Fruit fly (Drosophila melanogaster) whole organism: Measurements from ENCODE around the gene CG34007.
A peak's percentile ranks its signal among the peaks of the same experiment; 100 is the strongest.
"Not testable (repeated sequence)": the region's sequence is repeated elsewhere in the genome, so short reads cannot be mapped to it uniquely, and the experiment has no call there.

Experiments used
- CG8478 ChIP-seq: fragments of >200 bp; optimal IDR thresholded peaks from 2 replicates; lab custom pipeline; 2018; ENCODE audit warnings: inconsistent platforms
- Dll ChIP-seq: fragments of >200 bp; optimal IDR thresholded peaks from 2 replicates; lab custom pipeline; 2017
- EcR ChIP-seq, 2 experiments: fragments of >200 bp; optimal IDR thresholded peaks; 2 replicates each; lab custom pipeline; 2017; ENCODE audit warnings: missing biosample characterization in 2 of 2, missing genetic modification characterization in 2 of 2, missing genetic modification reagents in 2 of 2
- pan ChIP-seq: fragments of >200 bp; optimal IDR thresholded peaks from 2 replicates; lab custom pipeline; 2017
- psq ChIP-seq: fragments of >200 bp; optimal IDR thresholded peaks from 2 replicates; lab custom pipeline; 2017
- usp ChIP-seq: fragments of >200 bp; optimal IDR thresholded peaks from 2 replicates; lab custom pipeline; 2017; ENCODE audit warnings: missing biosample characterization, missing genetic modification characterization, mixed read lengths

Gene CG34007

dm6 chr2L:20494423-20495052 lies at the start of gene CG34007:
CG34007 (plus strand) TSS chr2L:20495030.
- TF ChIP-seq Dll (no peak), pan (lab: Kevin White, UChicago) (no peak), CG8478 (lab: Kevin White, UChicago) (no peak)

DNA sequence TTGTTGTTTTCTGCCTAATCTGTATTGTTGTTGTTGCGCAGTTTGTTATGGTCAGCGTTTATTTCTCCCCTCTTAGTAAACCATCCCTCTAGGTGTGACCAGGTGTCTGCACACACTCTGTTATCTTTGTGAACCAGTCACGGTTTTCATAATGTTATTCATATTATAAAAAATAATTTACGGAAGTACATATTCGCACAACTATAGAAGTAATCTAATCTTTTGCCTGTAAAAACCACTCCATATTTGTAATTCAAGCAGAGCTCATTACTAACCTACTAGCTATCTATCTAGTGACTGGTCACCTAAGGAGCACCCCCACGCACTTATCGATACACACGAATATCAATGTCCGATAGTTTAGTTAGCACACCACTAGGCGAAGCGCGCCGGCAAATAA lies 45.0 kb upstream of the CG34007 start, which contains the start of the genes CG31683 and CG31687:
Gene CG31683, minus strand, starts transcription at position 101 of the 400 bp plus-strand sequence.
Gene CG31687, plus strand, starts transcription at position 362 of the 400 bp plus-strand sequence.
- TF ChIP-seq pan (lab: Kevin White, UChicago); EcR (GFP tag; optimal IDR thresholded peaks at IDR 0.05; lab: Kevin White, UChicago); psq (lab: Kevin White, UChicago): not testable (repeated sequence)

DNA sequence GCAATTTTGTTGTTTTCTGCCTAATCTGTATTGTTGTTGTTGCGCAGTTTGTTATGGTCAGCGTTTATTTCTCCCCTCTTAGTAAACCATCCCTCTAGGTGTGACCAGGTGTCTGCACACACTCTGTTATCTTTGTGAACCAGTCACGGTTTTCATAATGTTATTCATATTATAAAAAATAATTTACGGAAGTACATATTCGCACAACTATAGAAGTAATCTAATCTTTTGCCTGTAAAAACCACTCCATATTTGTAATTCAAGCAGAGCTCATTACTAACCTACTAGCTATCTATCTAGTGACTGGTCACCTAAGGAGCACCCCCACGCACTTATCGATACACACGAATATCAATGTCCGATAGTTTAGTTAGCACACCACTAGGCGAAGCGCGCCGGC lies 35.9 kb upstream of the CG34007 start, which contains the start of the genes CG18858 and Cdc23:
Gene CG18858, minus strand, starts transcription at position 101 of the 400 bp plus-strand sequence.
Gene Cdc23, plus strand, starts transcription at position 368 of the 400 bp plus-strand sequence.
- TF ChIP-seq pan (lab: Kevin White, UChicago); CG8478 (lab: Kevin White, UChicago); Dll: not testable (repeated sequence)

- TF ChIP-seq Dll = no peak
Measured at dm6 chr2L:20463316-20463856, 31.4 kb upstream of the CG34007 start, which contains the start of gene CG2493. CG2493 (minus strand) TSS chr2L:20463444.

DNA sequence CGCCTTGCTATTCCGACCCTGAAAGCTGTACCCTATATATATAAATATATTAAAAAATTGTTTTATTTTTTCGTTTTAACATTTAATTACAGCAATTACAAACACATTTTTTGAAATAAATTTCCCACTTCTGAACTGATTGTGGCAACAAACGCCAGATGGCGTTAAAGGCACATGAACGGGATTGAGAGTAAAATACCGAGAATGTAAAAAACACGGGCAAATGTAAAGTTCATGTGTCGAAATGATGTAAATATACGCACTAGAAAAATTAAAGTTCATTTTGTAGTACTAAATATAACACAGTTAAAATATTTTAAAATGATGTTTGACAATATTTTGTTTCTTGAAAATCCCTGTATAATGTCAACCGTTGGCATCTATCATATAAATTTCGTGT lies 30.4 kb upstream of the CG34007 start:
- TF ChIP-seq CG8478 (lab: Kevin White, UChicago) (no peak), psq (lab: Kevin White, UChicago) (no peak), pan (lab: Kevin White, UChicago) (no peak), usp (GFP tag; lab: Kevin White, UChicago) (no peak), Dll (no peak), EcR (GFP tag; optimal IDR thresholded peaks at IDR 0.05; lab: Kevin White, UChicago) (no peak)

- TF ChIP-seq usp (GFP tag; lab: Kevin White, UChicago) = no peak
- TF ChIP-seq pan (lab: Kevin White, UChicago) = no peak
- no peak for TF ChIP-seq EcR (GFP tag; optimal IDR thresholded peaks at IDR 0.05; lab: Kevin White, UChicago)
- TF ChIP-seq CG8478 (lab: Kevin White, UChicago) = no peak
- no peak for TF ChIP-seq psq (lab: Kevin White, UChicago)
- no peak for TF ChIP-seq Dll
Measured at dm6 chr2L:20473285-20473684, 21.5 kb upstream of the CG34007 start, which contains the start of gene CG43233. CG43233 (minus strand) TSS chr2L:20473385.

- peak in 1 of 2 experiments; percentile 79 for TF ChIP-seq EcR (GFP tag; optimal IDR thresholded peaks at IDR 0.05; lab: Kevin White, UChicago)
- no peak for TF ChIP-seq pan (lab: Kevin White, UChicago)
Measured at dm6 chr2L:20476718-20477277, 18.0 kb upstream of the CG34007 start.

- TF ChIP-seq pan (lab: Kevin White, UChicago) (no peak), CG8478 (lab: Kevin White, UChicago) (no peak), EcR (GFP tag; optimal IDR thresholded peaks at IDR 0.05; lab: Kevin White, UChicago) (no peak), usp (GFP tag; lab: Kevin White, UChicago) (no peak), psq (lab: Kevin White, UChicago) (no peak), Dll (no peak)
Measured at dm6 chr2L:20478549-20479238, 16.1 kb upstream of the CG34007 start.

- TF ChIP-seq pan (lab: Kevin White, UChicago) = no peak
- no peak for TF ChIP-seq usp (GFP tag; lab: Kevin White, UChicago)
- TF ChIP-seq EcR (GFP tag; optimal IDR thresholded peaks at IDR 0.05; lab: Kevin White, UChicago) = no peak
- TF ChIP-seq psq (lab: Kevin White, UChicago) = no peak
- no peak for TF ChIP-seq CG8478 (lab: Kevin White, UChicago)
- TF ChIP-seq Dll = no peak
Measured at dm6 chr2L:20479694-20480093, 15.1 kb upstream of the CG34007 start.

- TF ChIP-seq CG8478 (lab: Kevin White, UChicago) = no peak
- no peak for TF ChIP-seq usp (GFP tag; lab: Kevin White, UChicago)
- no peak for TF ChIP-seq EcR (GFP tag; optimal IDR thresholded peaks at IDR 0.05; lab: Kevin White, UChicago)
Measured at dm6 chr2L:20481139-20481858, 13.5 kb upstream of the CG34007 start.

DNA sequence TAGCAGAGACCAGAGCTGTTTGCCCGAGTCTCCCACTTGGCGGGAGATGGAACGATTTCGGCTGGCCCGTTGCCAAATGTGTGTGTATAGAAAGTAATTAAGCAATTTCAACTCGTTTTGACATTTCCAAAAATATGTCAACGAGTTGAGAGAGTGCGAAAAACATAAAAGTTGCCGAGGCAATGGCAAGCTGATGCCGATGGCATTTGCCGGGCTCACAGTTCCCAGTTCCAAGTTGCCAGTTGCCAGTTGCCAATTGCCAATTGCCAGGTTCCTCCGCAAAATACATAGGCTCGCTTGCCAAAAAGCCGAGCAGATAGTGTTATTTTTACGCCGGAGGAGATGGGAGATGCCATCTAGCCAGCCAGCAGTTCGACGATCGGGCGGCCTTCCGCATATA lies 11.2 kb upstream of the CG34007 start:
- TF ChIP-seq EcR (GFP tag; optimal IDR thresholded peaks at IDR 0.05; lab: Kevin White, UChicago) (no peak), pan (lab: Kevin White, UChicago) (no peak), Dll (no peak), psq (lab: Kevin White, UChicago) (no peak), CG8478 (lab: Kevin White, UChicago) (no peak), usp (GFP tag; lab: Kevin White, UChicago) (no peak)
